Fruit fly (Drosophila melanogaster): ENCODE results near the gene drl.

DNA sequence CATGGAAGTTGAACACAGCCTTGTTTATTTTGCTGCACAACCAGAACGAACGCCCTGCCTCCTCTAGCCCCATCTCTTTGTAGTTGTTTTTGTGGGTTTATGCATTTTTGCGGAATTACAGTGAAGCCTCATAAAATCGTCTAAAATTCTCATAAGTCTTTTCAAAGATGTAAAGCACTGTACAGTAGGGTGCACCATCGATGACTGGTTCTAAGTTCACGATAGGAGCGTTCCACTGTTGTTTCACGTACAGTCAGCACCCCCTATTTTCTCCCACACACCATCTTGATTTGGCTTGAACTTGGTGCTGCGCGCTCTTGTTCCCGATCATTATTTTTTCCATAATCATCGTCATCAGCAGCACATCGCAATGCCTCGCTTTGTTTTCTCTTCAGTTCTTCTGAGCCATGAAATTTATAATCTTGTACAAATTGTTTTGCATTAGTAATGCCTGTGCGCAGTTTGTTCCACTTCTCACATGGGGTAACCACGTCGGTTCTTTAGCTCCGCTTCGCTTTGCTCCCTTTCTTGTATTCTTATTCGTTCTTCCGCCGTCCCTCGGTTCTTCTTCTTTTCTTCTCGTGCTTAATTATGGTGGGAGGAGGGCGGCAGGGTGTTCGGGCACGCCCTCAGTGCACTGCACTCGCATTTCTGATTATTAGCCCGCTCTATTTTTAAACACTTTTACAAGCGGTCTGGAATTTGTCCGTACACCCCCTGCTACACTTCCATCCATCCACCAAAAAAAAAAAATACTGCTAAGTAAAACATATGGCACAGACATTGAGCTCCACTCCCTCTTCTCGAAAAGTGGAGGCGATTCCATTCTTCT lies 26.8 kb upstream of the drl start:
- TF ChIP-seq pan (optimal IDR thresholded peaks at IDR 0.05) (no peak), Dll (optimal IDR thresholded peaks at IDR 0.05) (no peak), psq (optimal IDR thresholded peaks at IDR 0.05) (no peak), CG8478 (optimal IDR thresholded peaks at IDR 0.05) (no peak), EcR (GFP tag; optimal IDR thresholded peaks at IDR 0.05) (peak in 1 of 2 experiments; percentile 70), usp (GFP tag; optimal IDR thresholded peaks at IDR 0.05) (no peak)
